Fruit fly (Drosophila melanogaster) whole organism, embryonic: ENCODE measurements around the gene dati.

Experiments
- CG14014 ChIP-seq: fragments of 200-800 bp; sonication (Bioruptor generic); IDR thresholded peaks from 2 replicates; pipeline ENCODE4 v1.3.6; 2022; ENCODE audit warnings: missing biosample characterization, missing genetic modification characterization
- CG18262 ChIP-seq: fragments of 200-800 bp; optimal IDR thresholded peaks from 3 replicates; lab custom pipeline; 2019; ENCODE audit warnings: missing biosample characterization, mild to moderate bottlenecking, missing genetic modification characterization, moderate library complexity
- CG4360 ChIP-seq: fragments of 200-800 bp; sonication (Bioruptor generic); IDR thresholded peaks from 2 replicates; pipeline ENCODE4 v1.3.6; 2022; ENCODE audit warnings: missing biosample characterization, missing genetic modification characterization
- CG7963 ChIP-seq: fragments of 200-800 bp; sonication (Bioruptor generic); IDR thresholded peaks from 3 replicates; pipeline ENCODE4 v1.3.6; 2022; ENCODE audit warnings: missing biosample characterization, missing genetic modification characterization; ENCODE audit not compliant: partially characterized antibody
- CG8944 ChIP-seq: fragments of 200-800 bp; sonication (Bioruptor generic); optimal IDR thresholded peaks from 3 replicates; lab custom pipeline; 2016; ENCODE audit warnings: missing biosample characterization, missing genetic modification characterization
- CTCF ChIP-seq: fragments of 200-800 bp; sonication (Bioruptor generic); optimal IDR thresholded peaks from 2 replicates; lab custom pipeline; 2017; ENCODE audit warnings: missing biosample characterization, mild to moderate bottlenecking, missing genetic modification characterization, moderate library complexity
- D19A ChIP-seq: fragments of 200-800 bp; optimal IDR thresholded peaks from 3 replicates; lab custom pipeline; 2019; ENCODE audit warnings: missing biosample characterization, mild to moderate bottlenecking, missing genetic modification characterization, moderate library complexity
- Dp ChIP-seq: fragments of 200-800 bp; sonication (Bioruptor generic); optimal IDR thresholded peaks from 2 replicates; lab custom pipeline; 2018; ENCODE audit warnings: missing biosample characterization, mild to moderate bottlenecking, missing genetic modification characterization, moderate library complexity
- Hr51 ChIP-seq, 2 experiments: fragments of 200-800 bp; sonication (Bioruptor generic); optimal IDR thresholded peaks; 2 replicates in 1 of 2; 3 replicates in 1 of 2; lab custom pipeline; 2016 to 2018; ENCODE audit warnings: missing biosample characterization in 2 of 2, missing genetic modification characterization in 2 of 2, mild to moderate bottlenecking in 1 of 2, moderate library complexity in 1 of 2
- Hr78 ChIP-seq, 2 experiments: fragments of 200-800 bp in 1 of 2; fragments of >200 bp in 1 of 2; sonication (Bioruptor generic) in 1 of 2; optimal IDR thresholded peaks; 2 replicates each; lab custom pipeline; 2017 to 2019; ENCODE audit warnings: missing biosample characterization in 2 of 2, missing genetic modification characterization in 2 of 2, mild to moderate bottlenecking in 1 of 2, moderate library complexity in 1 of 2
- Mes4 ChIP-seq: fragments of 200-800 bp; sonication (Bioruptor generic); optimal IDR thresholded peaks from 2 replicates; lab custom pipeline; 2016; ENCODE audit warnings: missing biosample characterization, missing genetic modification characterization
- NFAT ChIP-seq: fragments of 200-800 bp; sonication (Bioruptor generic); IDR thresholded peaks from 2 replicates; pipeline ENCODE4 v1.3.6; 2022; ENCODE audit warnings: missing biosample characterization, missing genetic modification characterization
- Sox102F ChIP-seq: fragments of 200-800 bp; sonication (Bioruptor generic); optimal IDR thresholded peaks from 2 replicates; lab custom pipeline; 2018; ENCODE audit warnings: missing biosample characterization, mild to moderate bottlenecking, missing genetic modification characterization, moderate library complexity

DNA sequence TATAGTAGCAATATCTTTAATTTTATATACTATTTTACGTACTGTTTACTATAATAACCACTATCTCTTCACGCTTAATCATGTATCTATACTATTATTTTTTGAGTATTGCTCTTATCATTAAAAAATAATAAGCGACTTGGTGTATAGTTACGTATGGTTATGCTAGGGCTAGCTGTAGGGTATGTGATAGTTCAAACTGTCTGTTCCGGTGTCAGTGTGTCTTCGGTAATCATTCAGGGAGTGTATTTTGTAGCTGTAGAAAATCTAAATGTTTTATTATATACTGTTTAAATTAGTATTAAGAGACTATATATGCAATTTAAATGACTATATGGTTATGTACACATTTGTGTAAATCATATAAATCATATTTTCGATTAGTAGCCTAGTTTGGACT is 950 bp downstream of the dati start:
- TF ChIP-seq CG8944 (no peak), Mes4 (no peak), CG18262 (no peak), CG4360 (GFP tag; lab: Robert Waterston, UW) (no peak), Dp (GFP tag; lab: Kevin White, UChicago) (no peak), CTCF (GFP tag; lab: Kevin White, UChicago) (no peak), Sox102F (GFP tag; lab: Kevin White, UChicago) (no peak), NFAT (GFP tag; lab: Robert Waterston, UW) (no peak), CG14014 (no peak), D19A (no peak), Hr78 (GFP tag; optimal IDR thresholded peaks at IDR 0.05; lab: Kevin White, UChicago) (no peak), Hr51 (GFP tag; optimal IDR thresholded peaks at IDR 0.05; lab: Kevin White, UChicago) (no peak), CG7963 (GFP tag; lab: Robert Waterston, UW) (peak; percentile 47; the same call in 1 of the 3 replicates)
